Worm (Caenorhabditis elegans): ENCODE data around the gene reps-1.

Gene reps-1

ce11 chrV:19001016-19001415, 10.7 kb upstream of the reps-1 start, which contains the start of gene Y39B6A.34:
Gene Y39B6A.34 (plus strand): TSS chrV:19001018.
- TF ChIP-seq ces-1 (GFP tag; optimal IDR thresholded peaks at IDR 0.05): peak; percentile 38
- no peak for TF ChIP-seq mls-2 (tag; optimal IDR thresholded peaks at IDR 0.05)
- peak; percentile 1 for TF ChIP-seq hlh-1 (tag; optimal IDR thresholded peaks at IDR 0.05)
- no peak for TF ChIP-seq sem-2 (GFP tag; optimal IDR thresholded peaks at IDR 0.05)
- TF ChIP-seq drap-1 (GFP tag; optimal IDR thresholded peaks at IDR 0.05): peak; percentile 24
- TF ChIP-seq blmp-1 (tag; optimal IDR thresholded peaks at IDR 0.05): no peak
- peak; percentile 21 for TF ChIP-seq M03D4.4 (tag; optimal IDR thresholded peaks at IDR 0.05)
- TF ChIP-seq zip-8 (tag; optimal IDR thresholded peaks at IDR 0.05): peak; percentile 75

ce11 chrV:19000542-19000941, 10.2 kb upstream of the reps-1 start:
- TF ChIP-seq blmp-1 (tag; optimal IDR thresholded peaks at IDR 0.05): no peak
- no peak for TF ChIP-seq lin-13 (tag; optimal IDR thresholded peaks at IDR 0.05)
- TF ChIP-seq bed-3 (GFP tag; optimal IDR thresholded peaks at IDR 0.05): no peak
- no peak for TF ChIP-seq unc-62 (GFP tag; optimal IDR thresholded peaks at IDR 0.05)
- no peak for TF ChIP-seq hlh-1 (tag; optimal IDR thresholded peaks at IDR 0.05)
- no peak for TF ChIP-seq ceh-39 (tag; optimal IDR thresholded peaks at IDR 0.05)
- TF ChIP-seq snpc-4 (tag; optimal IDR thresholded peaks at IDR 0.05): no peak
- no peak for TF ChIP-seq nhr-12 (tag; optimal IDR thresholded peaks at IDR 0.05)
- TF ChIP-seq unc-39 (tag; optimal IDR thresholded peaks at IDR 0.05): no peak
- TF ChIP-seq zip-8 (tag; optimal IDR thresholded peaks at IDR 0.05): no peak
- TF ChIP-seq cnd-1 (tag; optimal IDR thresholded peaks at IDR 0.05): no peak
- TF ChIP-seq sem-2 (GFP tag; optimal IDR thresholded peaks at IDR 0.05): no peak
- TF ChIP-seq ztf-11 (tag; optimal IDR thresholded peaks at IDR 0.05): no peak
- TF ChIP-seq nhr-237 (tag; optimal IDR thresholded peaks at IDR 0.05): no peak
- no peak for TF ChIP-seq mep-1 (tag; optimal IDR thresholded peaks at IDR 0.05)
- TF ChIP-seq mab-5 (tag; optimal IDR thresholded peaks at IDR 0.05): no peak
- no peak for TF ChIP-seq ham-2 (GFP tag; optimal IDR thresholded peaks at IDR 0.05)
- no peak for TF ChIP-seq nhr-76 (tag; optimal IDR thresholded peaks at IDR 0.05)
- TF ChIP-seq drap-1 (GFP tag; optimal IDR thresholded peaks at IDR 0.05): no peak
- no peak for TF ChIP-seq ceh-83 (GFP tag; optimal IDR thresholded peaks at IDR 0.05)

- TF ChIP-seq nhr-237 (tag; optimal IDR thresholded peaks at IDR 0.05) (no peak), lin-13 (tag; optimal IDR thresholded peaks at IDR 0.05) (no peak)
Measured at ce11 chrV:18998045-18998444, 7.7 kb upstream of the reps-1 start, which contains the start of gene tgt-2. Gene tgt-2 (plus strand): TSS chrV:18998345.

- TF ChIP-seq hlh-1 (tag; optimal IDR thresholded peaks at IDR 0.05) (no peak), mab-5 (tag; optimal IDR thresholded peaks at IDR 0.05) (no peak), lsy-2 (tag; optimal IDR thresholded peaks at IDR 0.05) (no peak)
Measured at ce11 chrV:18993535-18993990, 3.3 kb upstream of the reps-1 start, which contains the start of gene gtf-2F2. Gene gtf-2F2 (plus strand): TSS chrV:18993940.

ce11 chrV:18993017-18993416, 2.7 kb upstream of the reps-1 start:
- TF ChIP-seq mls-2 (tag; optimal IDR thresholded peaks at IDR 0.05) (no peak), ceh-43 (GFP tag; optimal IDR thresholded peaks at IDR 0.05) (no peak), nhr-28 (tag; optimal IDR thresholded peaks at IDR 0.05) (no peak), zip-8 (tag; optimal IDR thresholded peaks at IDR 0.05) (peak; percentile 97)

ce11 chrV:18990958-18991357, 658 bp upstream of the reps-1 start:
- TF ChIP-seq ham-2 (GFP tag; optimal IDR thresholded peaks at IDR 0.05) (no peak), ces-1 (GFP tag; optimal IDR thresholded peaks at IDR 0.05) (no peak), mls-2 (tag; optimal IDR thresholded peaks at IDR 0.05) (no peak), flh-1 (GFP tag; optimal IDR thresholded peaks at IDR 0.05) (no peak), lin-32 (GFP tag; optimal IDR thresholded peaks at IDR 0.05) (no peak), lsy-2 (tag; optimal IDR thresholded peaks at IDR 0.05) (no peak), ztf-11 (tag; optimal IDR thresholded peaks at IDR 0.05) (no peak), tbx-8 (GFP tag; optimal IDR thresholded peaks at IDR 0.05) (no peak), nhr-28 (tag; optimal IDR thresholded peaks at IDR 0.05) (no peak), elt-3 (tag; optimal IDR thresholded peaks at IDR 0.05) (no peak), nhr-12 (tag; optimal IDR thresholded peaks at IDR 0.05) (no peak), bed-3 (GFP tag; optimal IDR thresholded peaks at IDR 0.05) (no peak), cnd-1 (tag; optimal IDR thresholded peaks at IDR 0.05) (no peak), pha-4 (tag; optimal IDR thresholded peaks at IDR 0.05) (no peak), elt-1 (tag; optimal IDR thresholded peaks at IDR 0.05; ENCODE audit: borderline replicate concordance, insufficient read depth) (no peak), ceh-39 (tag; optimal IDR thresholded peaks at IDR 0.05) (no peak), blmp-1 (tag; optimal IDR thresholded peaks at IDR 0.05) (no peak), M03D4.4 (tag; optimal IDR thresholded peaks at IDR 0.05) (no peak), nhr-76 (tag; optimal IDR thresholded peaks at IDR 0.05) (no peak), mab-5 (tag; optimal IDR thresholded peaks at IDR 0.05) (no peak)

All from whole organism, mixed stage, embryonic.